Fruit fly (Drosophila melanogaster) Kc167 (cell line): Measurements from ENCODE around the gene yrt.

Source experiments
- h ChIP-seq: fragments of >200 bp; optimal IDR thresholded peaks from 3 replicates; lab custom pipeline; 2018; ENCODE audit warnings: missing external identifiers
- psq ChIP-seq: fragments of >200 bp; optimal IDR thresholded peaks from 2 replicates; lab custom pipeline; 2017; ENCODE audit warnings: missing external identifiers

- TF ChIP-seq psq (lab: Kevin White, UChicago), result no peak
- no peak for TF ChIP-seq h (lab: Kevin White, UChicago)
These were observed 18.1 kb upstream of the yrt start for dm6 chr3R:13452851-13453255.
